Fruit fly (Drosophila melanogaster): ENCODE data around the gene CG4768.

CG4768 gene

DNA sequence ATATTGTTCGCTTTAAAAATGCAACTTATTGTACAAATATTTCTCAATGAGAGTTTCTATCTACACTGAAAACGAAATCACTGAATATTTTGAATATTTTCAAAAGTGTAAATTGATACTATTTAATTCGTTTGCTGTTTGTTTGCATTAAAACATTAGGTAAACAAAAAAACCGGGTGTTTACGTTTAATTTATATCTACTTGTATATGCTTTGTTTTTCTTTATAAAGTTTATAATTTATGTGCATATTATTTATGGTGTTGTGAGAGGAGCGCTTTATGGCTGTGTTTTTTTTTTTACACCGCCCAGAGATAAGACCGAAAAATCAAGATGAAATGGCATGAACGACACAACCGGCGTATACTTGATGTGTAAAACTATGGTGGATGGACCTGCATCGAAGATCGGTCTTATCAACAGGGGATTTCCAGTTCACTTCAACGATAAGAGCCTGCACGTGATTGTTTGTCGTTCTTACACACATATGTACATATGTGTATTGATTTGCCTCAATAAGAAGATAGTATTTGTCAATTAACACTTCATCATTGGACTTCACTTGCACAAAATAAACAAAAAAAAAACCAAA lies 37.6 kb downstream of the CG4768 start (continued):
- TF ChIP-seq dmrt99B (tag; optimal IDR thresholded peaks at IDR 0.05), result peak; percentile 27
- peak; percentile 4 for TF ChIP-seq CG12391 (tag; optimal IDR thresholded peaks at IDR 0.05)
- TF ChIP-seq Drgx (GFP tag; IDR thresholded peaks at IDR 0.05), result peak; percentile 13; the same call in 1 of the 2 replicates
- peak; percentile 4 for TF ChIP-seq CG15514 (GFP tag; optimal IDR thresholded peaks at IDR 0.05)
- TF ChIP-seq vvl (GFP tag; IDR thresholded peaks at IDR 0.05), result peak; percentile 53
- TF ChIP-seq bsh (GFP tag; optimal IDR thresholded peaks at IDR 0.05), result peak in 1 of 2 experiments; percentile 12
- no peak for TF ChIP-seq phol (tag; optimal IDR thresholded peaks at IDR 0.05)
- no peak for TF ChIP-seq dysf (GFP tag; IDR thresholded peaks at IDR 0.05)
- peak; percentile 33 for TF ChIP-seq PHDP (tag; optimal IDR thresholded peaks at IDR 0.05)
- no peak for TF ChIP-seq ssp (GFP tag; IDR thresholded peaks at IDR 0.05)
- TF ChIP-seq gce (GFP tag; IDR thresholded peaks at IDR 0.05), result no peak
- TF ChIP-seq sens (GFP tag), result peak; percentile 42
- peak; percentile 4 for TF ChIP-seq CG7556 (GFP tag; optimal IDR thresholded peaks at IDR 0.05)
- TF ChIP-seq CG7839 (tag; optimal IDR thresholded peaks at IDR 0.05), result peak; percentile 18
- TF ChIP-seq onecut (GFP tag; IDR thresholded peaks at IDR 0.05), result no peak
- TF ChIP-seq chinmo (GFP tag; IDR thresholded peaks at IDR 0.05; ENCODE audit: partially characterized antibody), result 0 out of 4 replicates have a peak, but pooled peaks have one; percentile 20
- TF ChIP-seq Sry-β (GFP tag; optimal IDR thresholded peaks at IDR 0.05), result no peak
- no peak for TF ChIP-seq CG14860 (GFP tag; IDR thresholded peaks at IDR 0.05; ENCODE audit: partially characterized antibody)
- TF ChIP-seq lab (GFP tag; optimal IDR thresholded peaks at IDR 0.05), result peak; percentile 23
- TF ChIP-seq HmgZ (tag; optimal IDR thresholded peaks at IDR 0.05), result no peak
- no peak for TF ChIP-seq Mrtf (GFP tag; IDR thresholded peaks at IDR 0.05)
- TF ChIP-seq Antp (GFP tag; optimal IDR thresholded peaks at IDR 0.05), result no peak
- no peak for TF ChIP-seq CG3995 (GFP tag; optimal IDR thresholded peaks at IDR 0.05)
- TF ChIP-seq CG12942 (GFP tag; optimal IDR thresholded peaks at IDR 0.05), result no peak

DNA sequence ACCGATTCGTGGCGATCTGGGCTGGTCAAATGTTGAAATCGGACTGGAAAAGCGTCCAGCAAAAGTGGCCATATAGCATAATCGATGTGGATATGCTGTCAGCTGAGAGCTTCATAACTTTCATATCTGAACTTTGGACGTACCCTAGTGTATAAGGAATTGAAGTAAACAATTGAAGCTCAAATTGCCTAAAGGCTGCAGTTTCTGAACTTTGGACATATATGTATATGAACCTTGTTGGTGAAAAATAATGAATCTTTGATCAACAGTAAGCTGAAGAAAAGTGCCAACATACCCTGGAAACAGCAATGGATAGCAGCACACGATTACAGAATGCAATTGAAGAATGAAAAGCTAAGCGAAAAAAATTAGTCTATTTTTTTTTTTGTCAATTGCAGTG lies 38.2 kb downstream of the CG4768 start:
- TF ChIP-seq zen (tag; optimal IDR thresholded peaks at IDR 0.05), result no peak
- no peak for TF ChIP-seq CG17568 (GFP tag; optimal IDR thresholded peaks at IDR 0.05)
- TF ChIP-seq D19A (tag; optimal IDR thresholded peaks at IDR 0.05), result no peak
- TF ChIP-seq H15 (GFP tag; IDR thresholded peaks at IDR 0.05), result no peak
- TF ChIP-seq CG32767 (GFP tag; IDR thresholded peaks at IDR 0.05), result no peak
- no peak for TF ChIP-seq ewg (GFP tag; optimal IDR thresholded peaks at IDR 0.05)
- peak; percentile 74 for TF ChIP-seq sens (GFP tag)
- no peak for TF ChIP-seq CG11695 (GFP tag; IDR thresholded peaks at IDR 0.05)

DNA sequence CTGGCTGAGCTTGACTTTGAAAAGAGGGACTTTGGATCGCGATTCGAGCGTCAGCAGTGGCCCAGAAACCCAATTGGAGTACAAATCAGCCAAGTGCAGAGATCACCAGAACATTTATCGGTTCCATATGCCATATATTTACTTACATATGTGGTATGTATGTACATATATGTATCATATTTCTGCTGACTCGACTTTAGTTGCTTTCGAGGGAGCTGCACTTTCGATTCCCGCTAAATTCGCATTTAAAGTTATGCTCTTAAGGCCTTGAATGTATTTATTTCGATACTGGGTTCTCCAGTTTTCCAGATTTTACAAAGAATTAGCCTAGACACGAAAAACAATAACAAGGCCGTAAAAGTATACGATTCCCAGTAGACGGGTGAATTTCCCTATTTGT lies 39.9 kb downstream of the CG4768 start:
- TF ChIP-seq E2f1 (GFP tag; IDR thresholded peaks at IDR 0.05) (no peak), Bgb (GFP tag; IDR thresholded peaks at IDR 0.05; ENCODE audit: partially characterized antibody) (no peak), hbn (GFP tag; IDR thresholded peaks at IDR 0.05; ENCODE audit: partially characterized antibody) (no peak), Atf3 (GFP tag; optimal IDR thresholded peaks at IDR 0.05) (no peak), Dfd (GFP tag; optimal IDR thresholded peaks at IDR 0.05) (no peak), CG1602 (GFP tag; optimal IDR thresholded peaks at IDR 0.05) (no peak), Myb (GFP tag; optimal IDR thresholded peaks at IDR 0.05) (no peak), ap (GFP tag; IDR thresholded peaks at IDR 0.05) (no peak), H2.0 (GFP tag; IDR thresholded peaks at IDR 0.05) (no peak), HmgZ (tag; optimal IDR thresholded peaks at IDR 0.05) (no peak), BtbVII (GFP tag; optimal IDR thresholded peaks at IDR 0.05) (no peak), CG4424 (GFP tag; optimal IDR thresholded peaks at IDR 0.05) (no peak)

Measured in whole organism, embryonic.